Worm (Caenorhabditis elegans): ENCODE measurements around the gene C17H12.6.

Gene C17H12.6

DNA sequence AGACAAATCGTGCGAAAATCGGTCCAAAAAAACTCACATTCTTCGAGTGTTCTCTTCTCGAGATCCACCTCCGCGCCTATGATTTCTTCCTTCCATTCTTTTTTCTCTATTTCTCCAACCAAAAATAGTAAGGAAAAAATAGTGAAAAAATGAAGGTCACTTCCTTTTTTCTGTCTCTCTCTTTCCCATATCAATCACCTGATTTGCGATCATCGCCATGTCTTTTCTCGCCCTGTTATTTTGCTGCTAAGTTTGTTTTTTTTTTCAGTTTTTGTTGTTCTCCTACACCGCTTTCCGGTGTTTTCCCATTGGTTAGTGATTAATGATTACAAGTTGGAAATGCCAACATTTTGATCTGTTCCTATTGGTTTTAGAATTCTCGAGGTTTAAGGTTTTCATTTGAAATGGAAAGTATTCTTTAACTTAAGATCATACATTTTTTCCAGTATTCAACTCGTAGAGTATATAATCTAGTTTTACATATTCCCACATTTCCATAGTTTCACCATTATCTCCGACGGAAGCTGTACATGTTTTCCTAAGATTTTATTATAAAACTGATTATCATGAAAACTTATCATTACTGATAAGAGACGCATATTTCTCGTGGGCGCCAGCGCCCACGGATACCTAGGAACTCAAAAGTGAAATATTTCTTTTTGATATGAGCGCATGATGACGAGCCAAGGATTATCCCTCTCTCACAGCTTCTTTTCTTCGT lies 19.4 kb upstream of the C17H12.6 start:
- TF ChIP-seq ceh-14 (tag; optimal IDR thresholded peaks at IDR 0.05) (no peak), che-1 (tag; optimal IDR thresholded peaks at IDR 0.05) (no peak), hlh-15 (tag; optimal IDR thresholded peaks at IDR 0.05) (no peak), lim-6 (tag; optimal IDR thresholded peaks at IDR 0.05) (no peak), gmeb-2 (tag; optimal IDR thresholded peaks at IDR 0.05) (no peak), ttx-3 (tag; optimal IDR thresholded peaks at IDR 0.05) (no peak), sdc-2 (tag; optimal IDR thresholded peaks at IDR 0.05) (no peak), unc-86 (tag; optimal IDR thresholded peaks at IDR 0.05) (no peak), ama-1 (optimal IDR thresholded peaks at IDR 0.05) (no peak), sox-2 (GFP tag; IDR thresholded peaks at IDR 0.05) (no peak)

DNA sequence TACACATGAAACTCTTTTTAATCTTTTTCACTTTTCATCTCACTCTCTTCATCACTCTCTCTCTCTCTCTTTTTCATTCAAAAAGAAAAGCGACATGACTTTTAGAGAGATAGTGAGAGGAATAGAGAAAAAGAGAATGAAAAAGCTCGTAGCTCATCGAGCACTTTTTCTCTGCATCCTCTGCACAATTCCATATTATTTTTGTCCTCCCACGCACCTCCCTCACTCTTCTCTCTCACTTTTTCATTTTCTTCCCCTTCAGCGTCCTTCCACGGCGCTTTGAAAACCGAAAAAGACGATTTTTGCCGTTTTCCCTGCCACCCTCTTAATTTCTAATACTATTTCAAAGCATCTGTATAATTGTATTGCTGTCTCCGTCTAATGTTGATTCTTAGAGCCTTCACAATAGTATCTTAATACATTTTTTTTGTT lies 16.8 kb upstream of the C17H12.6 start:
- TF ChIP-seq nfya-1 (tag; optimal IDR thresholded peaks at IDR 0.05) = peak; percentile 52
- peak; percentile 83 for TF ChIP-seq ceh-18 (tag; optimal IDR thresholded peaks at IDR 0.05)
- peak; percentile 64 for TF ChIP-seq unc-42 (tag; optimal IDR thresholded peaks at IDR 0.05)
- peak; percentile 64 for TF ChIP-seq ceh-31 (tag; optimal IDR thresholded peaks at IDR 0.05)
- TF ChIP-seq pha-4 (tag; optimal IDR thresholded peaks at IDR 0.05) = no peak
- TF ChIP-seq K02D7.2 (tag; optimal IDR thresholded peaks at IDR 0.05) = no peak
- peak; percentile 29 for TF ChIP-seq ceh-34 (tag; optimal IDR thresholded peaks at IDR 0.05)
- TF ChIP-seq dve-1 (tag; optimal IDR thresholded peaks at IDR 0.05) = peak; percentile 30
- TF ChIP-seq C38D4.7 (GFP tag; optimal IDR thresholded peaks at IDR 0.05) = no peak
- TF ChIP-seq unc-55 (GFP tag; optimal IDR thresholded peaks at IDR 0.05) = peak; percentile 85
- peak; percentile 50 for TF ChIP-seq ceh-14 (tag; optimal IDR thresholded peaks at IDR 0.05)
- TF ChIP-seq dmd-4 (tag; optimal IDR thresholded peaks at IDR 0.05; ENCODE audit: borderline replicate concordance) = no peak
- TF ChIP-seq lim-6 (tag; optimal IDR thresholded peaks at IDR 0.05) = peak; percentile 32
- TF ChIP-seq pax-1 (tag; optimal IDR thresholded peaks at IDR 0.05) = peak; percentile 55
- TF ChIP-seq elt-2 (tag; optimal IDR thresholded peaks at IDR 0.05) = peak; percentile 8
- peak; percentile 58 for TF ChIP-seq tbx-2 (tag; optimal IDR thresholded peaks at IDR 0.05)

DNA sequence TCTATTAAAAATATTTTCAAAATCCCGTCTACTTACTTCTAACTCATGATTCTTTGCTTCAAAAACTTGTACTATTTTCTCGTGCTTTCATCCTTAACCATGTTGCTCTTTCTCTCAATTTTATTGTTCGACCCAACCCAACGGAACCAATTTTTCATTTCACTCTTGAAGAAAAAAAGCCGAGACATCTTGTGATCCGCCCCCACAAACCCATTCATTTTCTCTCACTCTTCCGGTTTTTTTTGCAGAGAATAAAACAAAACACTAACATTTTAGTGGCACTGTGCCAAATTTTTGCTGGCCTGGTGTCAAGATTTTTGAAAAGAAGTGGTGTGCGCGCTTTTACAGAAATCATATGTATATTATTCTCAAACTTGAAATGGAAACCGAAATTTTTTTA lies 14.5 kb upstream of the C17H12.6 start:
- no peak for TF ChIP-seq ref-2 (tag; optimal IDR thresholded peaks at IDR 0.05)
- no peak for TF ChIP-seq sox-2 (GFP tag; IDR thresholded peaks at IDR 0.05)
- no peak for TF ChIP-seq elt-4 (tag; optimal IDR thresholded peaks at IDR 0.05)
- no peak for TF ChIP-seq ama-1 (optimal IDR thresholded peaks at IDR 0.05)
- no peak for TF ChIP-seq lin-11 (tag; optimal IDR thresholded peaks at IDR 0.05)
- no peak for TF ChIP-seq ceh-14 (tag; optimal IDR thresholded peaks at IDR 0.05)
- TF ChIP-seq F13H6.1 (tag; optimal IDR thresholded peaks at IDR 0.05) = no peak
- no peak for TF ChIP-seq tbx-7 (tag; optimal IDR thresholded peaks at IDR 0.05)
- TF ChIP-seq ceh-45 (GFP tag; IDR thresholded peaks at IDR 0.05) = no peak
- no peak for TF ChIP-seq ztf-16 (tag; optimal IDR thresholded peaks at IDR 0.05)
- no peak for TF ChIP-seq ceh-9 (tag; optimal IDR thresholded peaks at IDR 0.05)

DNA sequence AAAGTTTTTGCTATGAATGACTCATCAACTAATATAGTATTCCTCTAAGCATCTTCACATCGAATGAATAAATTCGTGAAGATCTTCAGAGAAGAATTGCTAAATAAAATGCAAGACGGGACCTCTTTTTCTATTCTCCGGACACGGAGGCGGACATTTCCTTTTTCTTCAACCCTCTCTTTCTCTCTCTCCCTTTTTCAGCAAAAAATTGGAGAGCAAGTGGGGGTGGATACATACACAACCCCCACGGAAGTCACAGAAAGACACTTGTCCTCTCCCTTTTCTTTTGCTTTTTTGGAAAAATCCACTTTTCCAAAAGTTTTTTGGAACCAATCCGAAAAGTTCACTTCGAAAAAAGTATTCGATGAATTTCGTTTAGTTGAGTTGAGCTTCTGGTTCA lies 12.4 kb upstream of the C17H12.6 start:
- TF ChIP-seq syd-9 (tag; optimal IDR thresholded peaks at IDR 0.05) (no peak), unc-42 (tag; optimal IDR thresholded peaks at IDR 0.05) (peak; percentile 23)

DNA sequence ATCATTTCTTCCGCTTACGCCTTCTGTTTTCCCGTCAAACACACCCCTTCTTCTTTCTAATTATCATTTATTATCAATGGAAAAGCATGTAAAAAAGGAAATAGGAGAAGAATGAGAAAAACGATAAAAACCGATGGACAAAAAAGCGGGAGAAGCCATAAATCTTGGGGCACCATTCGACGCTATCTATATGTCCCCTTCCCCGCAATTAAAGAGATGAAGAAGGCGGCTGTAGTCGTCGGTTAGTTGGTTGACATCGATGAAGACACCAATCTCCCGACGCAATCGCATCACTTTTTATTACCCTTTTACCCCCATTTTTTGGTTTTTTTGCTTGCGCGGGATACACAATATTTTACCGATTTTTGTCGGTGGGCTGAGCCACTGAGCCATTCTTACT lies 11.3 kb upstream of the C17H12.6 start:
- no peak for TF ChIP-seq dve-1 (tag; optimal IDR thresholded peaks at IDR 0.05)
- no peak for TF ChIP-seq ceh-24 (tag; optimal IDR thresholded peaks at IDR 0.05)
- TF ChIP-seq C38D4.7 (GFP tag; optimal IDR thresholded peaks at IDR 0.05) = no peak
- TF ChIP-seq C08G9.2 (tag; optimal IDR thresholded peaks at IDR 0.05) = no peak
- TF ChIP-seq T23F11.4 (GFP tag; optimal IDR thresholded peaks at IDR 0.05) = no peak
- no peak for TF ChIP-seq pros-1 (tag; optimal IDR thresholded peaks at IDR 0.05)
- no peak for TF ChIP-seq ref-2 (tag; optimal IDR thresholded peaks at IDR 0.05)
- TF ChIP-seq nfya-1 (tag; optimal IDR thresholded peaks at IDR 0.05) = no peak
